Worm (Caenorhabditis elegans) whole organism, L1 larva: ENCODE data around the gene evl-14.

ENCODE experiments used
- aly-2 ChIP-seq: fragments of 150-350 bp; optimal IDR thresholded peaks from 2 replicates; lab custom pipeline; 2014; ENCODE audit warnings: missing biosample characterization, missing genetic modification characterization
- blmp-1 ChIP-seq: fragments of 150-350 bp; optimal IDR thresholded peaks from 2 replicates; lab custom pipeline; 2014; ENCODE audit warnings: missing biosample characterization, missing genetic modification characterization
- ceh-90 ChIP-seq: sonication (generic microtip); optimal IDR thresholded peaks from 2 replicates; lab custom pipeline; 2016; ENCODE audit warnings: missing genetic modification characterization, missing compliant biosample characterization
- ces-1 ChIP-seq: fragments of 150-350 bp; optimal IDR thresholded peaks from 2 replicates; lab custom pipeline; 2014; ENCODE audit warnings: missing biosample characterization, missing genetic modification reagents, missing genetic modification characterization
- dsc-1 ChIP-seq: sonication (generic microtip); optimal IDR thresholded peaks from 2 replicates; lab custom pipeline; 2016; ENCODE audit warnings: mild to moderate bottlenecking, missing genetic modification characterization, missing compliant biosample characterization
- efl-1 ChIP-seq, 4 experiments: fragments of 150-350 bp; optimal IDR thresholded peaks in 3 of 4; peaks in 1 of 4; 1 replicate in 1 of 4; 2 replicates in 3 of 4; lab custom pipeline; 2014; ENCODE audit warnings: missing biosample characterization in 2 of 4, missing genetic modification characterization in 2 of 4, missing genetic modification reagents in 2 of 4
- efl-3 ChIP-seq: fragments of 200-800 bp; sonication (Bioruptor generic); optimal IDR thresholded peaks from 2 replicates; lab custom pipeline; 2018; ENCODE audit warnings: mild to moderate bottlenecking, missing genetic modification characterization, missing compliant biosample characterization
- egl-13 ChIP-seq: sonication (generic microtip); optimal IDR thresholded peaks from 2 replicates; lab custom pipeline; 2016; ENCODE audit warnings: missing genotype, missing genetic modification reagents, missing genetic modification characterization, missing compliant biosample characterization
- egl-27 ChIP-seq, 2 experiments: fragments of 150-350 bp in 1 of 2; sonication (generic microtip); optimal IDR thresholded peaks; 3 replicates each; lab custom pipeline; 2017 to 2018; ENCODE audit warnings: missing biosample characterization in 2 of 2, missing genetic modification characterization in 2 of 2, missing genetic modification reagents in 2 of 2
- elt-3 ChIP-seq, 6 experiments: fragments of 150-350 bp in 1 of 6; sonication (generic microtip); optimal IDR thresholded peaks; 2 replicates each; lab custom pipeline; 2017 to 2018; ENCODE audit warnings: missing biosample characterization in 6 of 6, missing genetic modification characterization in 6 of 6, inconsistent platforms in 1 of 6
- fkh-10 ChIP-seq: sonication (generic microtip); optimal IDR thresholded peaks from 2 replicates; lab custom pipeline; 2017; ENCODE audit warnings: missing biosample characterization, missing genetic modification reagents, missing genetic modification characterization
- fkh-8 ChIP-seq: sonication (generic microtip); optimal IDR thresholded peaks from 2 replicates; lab custom pipeline; 2016; ENCODE audit warnings: mild to moderate bottlenecking, missing genetic modification characterization, missing compliant biosample characterization
- lin-15B ChIP-seq: fragments of 150-350 bp; sonication (generic microtip); optimal IDR thresholded peaks from 3 replicates; lab custom pipeline; 2014; ENCODE audit warnings: missing biosample characterization, missing genetic modification characterization
- lin-39 ChIP-seq: fragments of 150-350 bp; optimal IDR thresholded peaks from 2 replicates; lab custom pipeline; 2014; ENCODE audit warnings: missing biosample characterization, missing genetic modification reagents, missing genetic modification characterization
- lsy-2 ChIP-seq, 2 experiments: fragments of 150-350 bp; optimal IDR thresholded peaks; 2 replicates each; lab custom pipeline; 2014; ENCODE audit warnings: missing biosample characterization in 2 of 2, missing genetic modification characterization in 2 of 2
- mab-9 ChIP-seq: fragments of 200-800 bp; sonication (Bioruptor generic); IDR thresholded peaks from 2 replicates; pipeline ENCODE4 v1.3.6; 2022; ENCODE audit warnings: missing genetic modification reagents, missing genetic modification characterization, missing compliant biosample characterization
- mdl-1 ChIP-seq, 2 experiments: fragments of 150-350 bp; optimal IDR thresholded peaks; 2 replicates each; lab custom pipeline; 2014 to 2017; ENCODE audit warnings: missing biosample characterization in 2 of 2, missing genetic modification characterization in 2 of 2, inconsistent platforms in 1 of 2
- mep-1 ChIP-seq: fragments of 150-350 bp; optimal IDR thresholded peaks from 2 replicates; lab custom pipeline; 2014; ENCODE audit warnings: missing biosample characterization, missing genetic modification characterization
- nhr-11 ChIP-seq: fragments of 150-350 bp; optimal IDR thresholded peaks from 2 replicates; lab custom pipeline; 2014; ENCODE audit warnings: missing biosample characterization, missing genetic modification characterization
- nhr-20 ChIP-seq: sonication (generic microtip); optimal IDR thresholded peaks from 2 replicates; lab custom pipeline; 2016; ENCODE audit warnings: mild to moderate bottlenecking, missing genetic modification characterization, missing compliant biosample characterization
- nhr-237 ChIP-seq: fragments of 150-350 bp; optimal IDR thresholded peaks from 2 replicates; lab custom pipeline; 2014; ENCODE audit warnings: missing biosample characterization, missing genetic modification characterization
- nhr-28 ChIP-seq: fragments of 150-350 bp; optimal IDR thresholded peaks from 2 replicates; lab custom pipeline; 2014; ENCODE audit warnings: missing biosample characterization, missing genetic modification characterization
- nhr-77 ChIP-seq: fragments of 150-350 bp; optimal IDR thresholded peaks from 2 replicates; lab custom pipeline; 2014; ENCODE audit warnings: missing biosample characterization, missing genetic modification characterization
- nhr-85 ChIP-seq: sonication (generic microtip); peaks from one replicate; lab custom pipeline; 2016; ENCODE audit warnings: missing genetic modification characterization, inconsistent platforms, missing compliant biosample characterization
- nhr-90 ChIP-seq: sonication (generic microtip); optimal IDR thresholded peaks from 2 replicates; lab custom pipeline; 2016; ENCODE audit warnings: mild to moderate bottlenecking, missing genetic modification characterization, missing compliant biosample characterization; ENCODE audit not compliant: poor library complexity
- pag-3 ChIP-seq: sonication (generic microtip); optimal IDR thresholded peaks from 2 replicates; lab custom pipeline; 2017; ENCODE audit warnings: missing genetic modification characterization, mild to moderate bottlenecking, missing compliant biosample characterization, antibody characterized with exemption, borderline replicate concordance; ENCODE audit not compliant: insufficient read depth
- rnt-1 ChIP-seq: sonication (generic microtip); optimal IDR thresholded peaks from 2 replicates; lab custom pipeline; 2016; ENCODE audit warnings: mild to moderate bottlenecking, missing genetic modification characterization, moderate library complexity, missing compliant biosample characterization
- skn-1 ChIP-seq: fragments of 150-350 bp; optimal IDR thresholded peaks from 2 replicates; lab custom pipeline; 2014; ENCODE audit warnings: missing biosample characterization, missing genetic modification characterization
- sox-4 ChIP-seq: sonication (generic microtip); optimal IDR thresholded peaks from 2 replicates; lab custom pipeline; 2016; ENCODE audit warnings: missing genetic modification characterization, missing compliant biosample characterization
- sptf-1 ChIP-seq: fragments of 150-350 bp; optimal IDR thresholded peaks from 2 replicates; lab custom pipeline; 2014; ENCODE audit warnings: missing biosample characterization, missing genetic modification characterization
- tlp-1 ChIP-seq: fragments of 150-350 bp; optimal IDR thresholded peaks from 2 replicates; lab custom pipeline; 2014; ENCODE audit warnings: missing biosample characterization, missing genetic modification characterization
- vab-15 ChIP-seq: sonication (generic microtip); optimal IDR thresholded peaks from 2 replicates; lab custom pipeline; 2017; ENCODE audit warnings: missing genotype, mild to moderate bottlenecking, missing genetic modification characterization, missing compliant biosample characterization
- xbp-1 ChIP-seq: sonication (generic microtip); optimal IDR thresholded peaks from 2 replicates; lab custom pipeline; 2016; ENCODE audit warnings: missing genetic modification characterization, missing compliant biosample characterization

The evl-14 gene

DNA sequence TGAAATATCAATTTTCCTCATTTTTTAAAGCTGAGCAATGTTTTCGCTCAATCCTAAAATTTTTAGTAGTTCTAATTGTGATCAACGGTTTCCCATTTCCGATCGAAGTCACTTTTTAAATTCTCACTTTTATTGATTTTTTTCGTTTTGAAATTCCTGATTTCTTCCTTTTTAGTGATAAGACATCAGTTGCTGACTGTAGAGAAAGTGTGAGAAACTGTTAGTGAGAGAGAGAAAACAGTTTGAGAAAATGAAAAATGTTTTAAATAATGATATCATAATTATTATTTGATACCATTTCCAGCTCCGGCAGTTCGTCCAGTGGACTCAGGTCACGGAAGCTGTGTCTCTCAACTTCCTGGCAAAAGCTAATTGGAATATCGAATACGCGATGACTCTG is 1.6 kb upstream of the evl-14 start:
- no peak for TF ChIP-seq fkh-10

- no peak for TF ChIP-seq xbp-1 (tag; lab: Kevin White, UChicago)
- TF ChIP-seq nhr-90, result no peak
- TF ChIP-seq ceh-90 (tag; lab: Kevin White, UChicago), result no peak
- TF ChIP-seq, all 84 proteins: peak for 0
These were observed 3.6 kb downstream of the evl-14 start for ce11 chrIII:4309303-4309702.

- peak; percentile 52 for TF ChIP-seq mep-1
- TF ChIP-seq aly-2, result no peak
- TF ChIP-seq nhr-11, result no peak
- TF ChIP-seq nhr-85 (tag; lab: Kevin White, UChicago), result peak; percentile 73
- TF ChIP-seq mdl-1 (tag; optimal IDR thresholded peaks at IDR 0.05; lab: Kevin White, UChicago), result no peak
- TF ChIP-seq efl-1 (optimal IDR thresholded peaks at IDR 0.05; lab: Kevin White, UChicago), result no peak
- peak in 1 of 2 experiments; percentile 88 for TF ChIP-seq efl-1 (GFP tag; optimal IDR thresholded peaks at IDR 0.05 in 1 of 2; lab: Kevin White, UChicago)
- peak; percentile 4 for TF ChIP-seq nhr-20 (tag; lab: Kevin White, UChicago)
- no peak for TF ChIP-seq nhr-28 (tag; lab: Kevin White, UChicago)
- no peak for TF ChIP-seq xbp-1 (tag; lab: Kevin White, UChicago)
These were observed 10.1 kb downstream of the evl-14 start for ce11 chrIII:4302780-4303179.

ce11 chrIII:4302293-4302692 is 10.6 kb downstream of the evl-14 start, which contains the start of gene R10E4.9:
TSS of gene R10E4.9 (minus strand) at chrIII:4302393.
- TF ChIP-seq skn-1 (tag; lab: Kevin White, UChicago) (no peak), egl-13 (tag; lab: Kevin White, UChicago) (no peak), elt-3 (tag; optimal IDR thresholded peaks at IDR 0.05; lab: Kevin White, UChicago) (no peak), mab-9 (GFP tag; lab: Robert Waterston, UW) (no peak), rnt-1 (tag; lab: Kevin White, UChicago) (no peak), ces-1 (no peak), mdl-1 (tag; optimal IDR thresholded peaks at IDR 0.05; lab: Kevin White, UChicago) (no peak), efl-3 (GFP tag; lab: Kevin White, UChicago) (no peak), sox-4 (no peak)

ce11 chrIII:4300989-4301498 is 11.9 kb downstream of the evl-14 start, which contains the start of gene R10E4.11:
TSS of gene R10E4.11 (minus strand) at chrIII:4301039.
- TF ChIP-seq efl-1 (optimal IDR thresholded peaks at IDR 0.05; lab: Kevin White, UChicago) (no peak), efl-1 (GFP tag; optimal IDR thresholded peaks at IDR 0.05 in 1 of 2; lab: Kevin White, UChicago) (peak in 1 of 2 experiments; percentile 9), vab-15 (tag; lab: Kevin White, UChicago) (no peak)

ce11 chrIII:4294153-4294862 is 18.6 kb downstream of the evl-14 start, which contains the start of the genes nth-1 and R10E4.7:
TSS of gene nth-1 (minus strand) at chrIII:4294253.
TSS of gene R10E4.7 (plus strand) at chrIII:4294812.
- no peak for TF ChIP-seq mep-1
- TF ChIP-seq fkh-10, result no peak
- TF ChIP-seq tlp-1, result no peak
- TF ChIP-seq nhr-237, result no peak
- no peak for TF ChIP-seq egl-27 (tag; optimal IDR thresholded peaks at IDR 0.05; lab: Kevin White, UChicago)
- TF ChIP-seq nhr-77 (tag; lab: Kevin White, UChicago), result no peak
- TF ChIP-seq blmp-1 (tag; lab: Kevin White, UChicago), result no peak
- TF ChIP-seq pag-3 (tag; lab: Kevin White, UChicago), result no peak
- TF ChIP-seq sptf-1 (tag; lab: Kevin White, UChicago), result no peak
- TF ChIP-seq egl-13 (tag; lab: Kevin White, UChicago), result no peak
- no peak for TF ChIP-seq lsy-2 (tag; optimal IDR thresholded peaks at IDR 0.05; lab: Kevin White, UChicago)
- TF ChIP-seq fkh-8 (tag; lab: Kevin White, UChicago), result no peak
- no peak for TF ChIP-seq lin-39 (tag; lab: Kevin White, UChicago)
- TF ChIP-seq sox-4, result no peak
- no peak for TF ChIP-seq nhr-11
- no peak for TF ChIP-seq lin-15B (tag; lab: Kevin White, UChicago)
- TF ChIP-seq nhr-90, result no peak
- no peak for TF ChIP-seq dsc-1 (tag; lab: Kevin White, UChicago)
